Worm (Caenorhabditis elegans): ENCODE data around the gene Y73B6BL.270.

Y73B6BL.270 gene

DNA sequence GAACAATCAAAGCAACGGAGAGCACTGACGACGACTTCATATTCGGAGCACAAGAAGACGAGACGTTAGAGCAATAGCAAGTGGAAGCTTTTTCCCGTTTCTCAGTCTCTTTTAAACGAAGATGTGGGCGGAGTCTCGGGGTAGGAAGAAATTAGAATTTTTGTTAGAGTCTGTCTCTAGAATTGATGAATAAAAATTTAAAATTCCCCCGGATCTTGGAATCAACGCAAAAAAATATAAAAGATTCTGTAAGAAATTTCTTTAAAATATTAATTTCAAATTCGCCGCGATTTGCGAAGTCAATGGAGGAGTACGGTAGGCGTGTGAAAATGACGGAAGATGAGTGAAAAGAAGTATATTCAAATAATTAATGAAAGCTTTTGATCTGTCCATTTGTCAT, 48.3 kb downstream of the Y73B6BL.270 start, which contains the start of gene nlp-71:
TSS of gene nlp-71 (minus strand) at position 101 of the 400 bp plus-strand sequence.
- TF ChIP-seq nhr-76 (tag; optimal IDR thresholded peaks at IDR 0.05) (no peak), ceh-16 (tag; optimal IDR thresholded peaks at IDR 0.05) (no peak)

DNA sequence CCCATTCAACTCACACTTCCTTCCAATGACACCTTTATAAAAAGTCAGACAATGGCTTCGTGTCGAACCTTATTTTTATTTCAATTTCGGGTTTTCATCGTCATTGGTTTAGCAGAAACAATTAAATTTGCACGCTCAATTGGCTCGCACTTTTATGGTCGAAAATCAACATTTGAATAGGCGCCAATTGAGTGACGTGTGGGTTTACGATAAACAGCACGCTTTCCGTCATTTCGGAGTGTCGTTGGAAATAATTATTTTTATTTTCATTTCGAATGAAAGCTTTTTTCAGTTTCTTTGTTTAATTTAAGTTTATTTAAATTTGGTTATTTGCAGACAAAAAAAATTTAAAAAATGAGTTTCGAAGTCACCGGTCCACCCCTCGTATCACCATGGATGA, 50.0 kb downstream of the Y73B6BL.270 start, which contains the start of gene exos-2:
TSS of gene exos-2 (plus strand) at position 330 of the 400 bp plus-strand sequence.
- TF ChIP-seq R02D3.7 (tag; optimal IDR thresholded peaks at IDR 0.05) (peak; percentile 99), ceh-9 (tag; optimal IDR thresholded peaks at IDR 0.05) (no peak), nhr-25 (tag; optimal IDR thresholded peaks at IDR 0.05) (peak; percentile 11), lin-15B (tag; optimal IDR thresholded peaks at IDR 0.05) (peak; percentile 77), unc-62 (GFP tag; optimal IDR thresholded peaks at IDR 0.05) (no peak), nhr-23 (tag; optimal IDR thresholded peaks at IDR 0.05) (peak; percentile 59), nfya-1 (tag; optimal IDR thresholded peaks at IDR 0.05; ENCODE audit: insufficient read depth) (no peak), ceh-82 (tag; optimal IDR thresholded peaks at IDR 0.05) (no peak), pqm-1 (tag; optimal IDR thresholded peaks at IDR 0.05) (peak; percentile 25), nhr-77 (tag; optimal IDR thresholded peaks at IDR 0.05) (no peak), hmg-11 (tag; optimal IDR thresholded peaks at IDR 0.05) (peak; percentile 47), egl-5 (tag; optimal IDR thresholded peaks at IDR 0.05) (peak; percentile 62), skn-1 (tag; optimal IDR thresholded peaks at IDR 0.05) (no peak), nhr-11 (tag; optimal IDR thresholded peaks at IDR 0.05) (no peak)

DNA sequence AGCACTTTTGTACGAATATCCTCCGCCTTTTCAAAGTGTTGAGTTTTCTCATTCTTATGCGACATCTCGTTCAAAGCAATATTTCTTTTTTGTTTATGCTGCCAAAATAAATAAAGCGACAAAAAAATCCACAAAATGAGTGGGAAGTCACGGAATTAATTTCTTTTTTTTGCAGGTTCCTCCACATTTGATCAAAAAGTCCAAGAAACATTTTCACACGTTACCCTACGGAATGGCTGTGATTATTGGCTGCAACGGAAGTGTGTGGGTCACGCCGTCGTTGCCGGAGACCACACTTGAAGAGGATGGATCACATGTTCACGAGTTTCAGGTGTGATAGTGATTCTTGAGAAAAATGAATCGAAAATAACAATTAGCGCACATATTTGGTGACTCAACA, 51.4 kb downstream of the Y73B6BL.270 start, which contains the start of gene Y73B6BL.22:
TSS of gene Y73B6BL.22 (minus strand) at position 101 of the 400 bp plus-strand sequence.
- TF ChIP-seq egl-27 (tag; optimal IDR thresholded peaks at IDR 0.05) (no peak), ceh-28 (tag; optimal IDR thresholded peaks at IDR 0.05) (no peak), elt-2 (tag; optimal IDR thresholded peaks at IDR 0.05) (no peak), mml-1 (tag; optimal IDR thresholded peaks at IDR 0.05) (no peak), lin-39 (tag; optimal IDR thresholded peaks at IDR 0.05) (no peak), fkh-10 (GFP tag; optimal IDR thresholded peaks at IDR 0.05) (no peak), nhr-28 (tag; optimal IDR thresholded peaks at IDR 0.05) (no peak), elt-1 (tag; optimal IDR thresholded peaks at IDR 0.05) (no peak), sea-2 (GFP tag; optimal IDR thresholded peaks at IDR 0.05) (no peak), ceh-82 (tag; optimal IDR thresholded peaks at IDR 0.05) (no peak), nhr-25 (tag; optimal IDR thresholded peaks at IDR 0.05) (no peak), elt-3 (tag; optimal IDR thresholded peaks at IDR 0.05) (no peak), tbx-2 (tag; optimal IDR thresholded peaks at IDR 0.05) (no peak), hmg-11 (tag; optimal IDR thresholded peaks at IDR 0.05) (no peak), lin-15B (tag; optimal IDR thresholded peaks at IDR 0.05) (no peak), unc-62 (GFP tag; optimal IDR thresholded peaks at IDR 0.05) (no peak), ztf-4 (tag; optimal IDR thresholded peaks at IDR 0.05) (no peak)

DNA sequence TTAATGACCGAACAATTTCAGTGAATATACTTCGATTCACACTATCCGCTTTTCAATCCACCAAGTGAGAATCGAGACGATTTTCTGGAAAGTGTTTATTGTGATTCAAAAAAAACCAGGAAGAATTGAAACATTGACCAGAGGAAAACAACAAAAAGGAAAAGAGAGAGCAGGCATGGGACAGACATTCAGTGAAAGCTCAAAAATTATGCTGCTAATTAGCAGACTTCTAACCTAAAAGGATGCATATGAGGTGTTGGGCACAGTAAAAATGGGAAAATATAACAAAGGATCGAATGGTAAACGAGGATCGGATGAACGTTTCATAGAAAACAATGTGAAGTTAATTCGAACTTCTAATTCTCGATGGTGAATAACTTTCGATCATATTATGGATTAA, 52.5 kb downstream of the Y73B6BL.270 start:
- TF ChIP-seq lin-39 (tag; optimal IDR thresholded peaks at IDR 0.05), result no peak
